Fruit fly (Drosophila melanogaster) whole organism, embryonic: ENCODE results near the gene CG13898.

Source experiments
- Atf-2 ChIP-seq: fragments of 200-800 bp; sonication (Bioruptor generic); optimal IDR thresholded peaks from 2 replicates; lab custom pipeline; 2016; ENCODE audit warnings: missing biosample characterization, missing genetic modification characterization
- CG10321 ChIP-seq: fragments of 200-800 bp; sonication (Bioruptor generic); IDR thresholded peaks from 2 replicates; pipeline ENCODE4 v1.3.6; 2022; ENCODE audit warnings: missing biosample characterization, missing genetic modification characterization
- CG10431 ChIP-seq: fragments of 200-800 bp; sonication (Bioruptor generic); optimal IDR thresholded peaks from 3 replicates; lab custom pipeline; 2018; ENCODE audit warnings: missing biosample characterization, mild to moderate bottlenecking, missing genetic modification characterization
- CG12236 ChIP-seq: fragments of 200-800 bp; sonication (Bioruptor generic); optimal IDR thresholded peaks from 2 replicates; lab custom pipeline; 2016; ENCODE audit warnings: missing biosample characterization, missing genetic modification characterization
- CG12659 ChIP-seq: fragments of 200-800 bp; sonication (Bioruptor generic); optimal IDR thresholded peaks from 3 replicates; lab custom pipeline; 2017; ENCODE audit warnings: mild to moderate bottlenecking, missing biosample characterization, missing genetic modification reagents, missing genetic modification characterization
- CG12769 ChIP-seq: fragments of 200-800 bp; sonication (Bioruptor generic); optimal IDR thresholded peaks from 2 replicates; lab custom pipeline; 2019; ENCODE audit warnings: missing biosample characterization, mild to moderate bottlenecking, missing genetic modification characterization, moderate library complexity
- CG12942 ChIP-seq: fragments of 200-800 bp; sonication (Bioruptor generic); optimal IDR thresholded peaks from 3 replicates; lab custom pipeline; 2016; ENCODE audit warnings: missing biosample characterization, missing genetic modification characterization
- CG13287 ChIP-seq: fragments of 200-800 bp; sonication (Bioruptor generic); IDR thresholded peaks from 2 replicates; pipeline ENCODE4 v1.3.6; 2022; ENCODE audit warnings: missing biosample characterization, missing genetic modification characterization; ENCODE audit not compliant: partially characterized antibody
- CG14050 ChIP-seq: fragments of 200-800 bp; sonication (Bioruptor generic); IDR thresholded peaks from 3 replicates; pipeline ENCODE4 v1.3.6; 2022; ENCODE audit warnings: missing biosample characterization, missing genetic modification characterization
- CG15479 ChIP-seq: fragments of 200-800 bp; sonication (Bioruptor generic); optimal IDR thresholded peaks from 3 replicates; lab custom pipeline; 2019; ENCODE audit warnings: missing biosample characterization, mild to moderate bottlenecking, missing genetic modification characterization, moderate library complexity
- CG16863 ChIP-seq: fragments of 200-800 bp; sonication (Bioruptor generic); optimal IDR thresholded peaks from 3 replicates; lab custom pipeline; 2016; ENCODE audit warnings: missing biosample characterization, missing genetic modification characterization
- CG17912 ChIP-seq: fragments of 200-800 bp; sonication (Bioruptor generic); optimal IDR thresholded peaks from 2 replicates; lab custom pipeline; 2018; ENCODE audit warnings: missing biosample characterization, mild to moderate bottlenecking, missing genetic modification characterization
- CG2116 ChIP-seq: fragments of 200-800 bp; sonication (Bioruptor generic); optimal IDR thresholded peaks from 3 replicates; lab custom pipeline; 2018; ENCODE audit warnings: missing biosample characterization, mild to moderate bottlenecking, missing genetic modification characterization
- CG2202 ChIP-seq: fragments of 200-800 bp; sonication (Bioruptor generic); optimal IDR thresholded peaks from 2 replicates; lab custom pipeline; 2018; ENCODE audit warnings: missing biosample characterization, mild to moderate bottlenecking, missing genetic modification characterization
- CG30403 ChIP-seq: fragments of 200-800 bp; sonication (Bioruptor generic); optimal IDR thresholded peaks from 3 replicates; lab custom pipeline; 2016; ENCODE audit warnings: missing biosample characterization, missing genetic modification characterization
- CG31224 ChIP-seq: fragments of 200-800 bp; sonication (Bioruptor generic); IDR thresholded peaks from 2 replicates; pipeline ENCODE4 v1.3.6; 2022; ENCODE audit warnings: missing biosample characterization, missing genetic modification characterization
- CG4360 ChIP-seq: fragments of 200-800 bp; sonication (Bioruptor generic); IDR thresholded peaks from 2 replicates; pipeline ENCODE4 v1.3.6; 2022; ENCODE audit warnings: missing biosample characterization, missing genetic modification characterization
- CG7556 ChIP-seq: fragments of 200-800 bp; sonication (Bioruptor generic); optimal IDR thresholded peaks from 2 replicates; lab custom pipeline; 2017; ENCODE audit warnings: missing biosample characterization, mild to moderate bottlenecking, missing genetic modification characterization
- CG8089 ChIP-seq: fragments of 200-800 bp; sonication (Bioruptor generic); optimal IDR thresholded peaks from 3 replicates; lab custom pipeline; 2016; ENCODE audit warnings: missing biosample characterization, missing genetic modification characterization
- CG9609 ChIP-seq: fragments of 200-800 bp; sonication (Bioruptor generic); optimal IDR thresholded peaks from 3 replicates; lab custom pipeline; 2016; ENCODE audit warnings: missing biosample characterization, missing genetic modification characterization
- Chrac-16 ChIP-seq: fragments of 200-800 bp; sonication (Bioruptor generic); optimal IDR thresholded peaks from 3 replicates; lab custom pipeline; 2016; ENCODE audit warnings: missing biosample characterization, missing genetic modification characterization
- D19A ChIP-seq: fragments of 200-800 bp; optimal IDR thresholded peaks from 3 replicates; lab custom pipeline; 2019; ENCODE audit warnings: missing biosample characterization, mild to moderate bottlenecking, missing genetic modification characterization, moderate library complexity
- Dbx ChIP-seq: fragments of 200-800 bp; sonication (Bioruptor generic); IDR thresholded peaks from 3 replicates; pipeline ENCODE4 v1.3.6; 2022; ENCODE audit warnings: missing biosample characterization, missing genetic modification characterization
- Dfd ChIP-seq, 2 experiments: fragments of >200 bp; optimal IDR thresholded peaks; 2 replicates each; lab custom pipeline; 2017; ENCODE audit warnings: missing biosample characterization in 2 of 2, missing genetic modification characterization in 2 of 2
- Dp ChIP-seq: fragments of 200-800 bp; sonication (Bioruptor generic); optimal IDR thresholded peaks from 2 replicates; lab custom pipeline; 2018; ENCODE audit warnings: missing biosample characterization, mild to moderate bottlenecking, missing genetic modification characterization, moderate library complexity
- Fer2 ChIP-seq: fragments of 200-800 bp; sonication (Bioruptor generic); optimal IDR thresholded peaks from 2 replicates; lab custom pipeline; 2018; ENCODE audit warnings: missing biosample characterization, mild to moderate bottlenecking, missing genetic modification characterization, moderate library complexity
- Fer3 ChIP-seq: fragments of 200-800 bp; sonication (Bioruptor generic); optimal IDR thresholded peaks from 2 replicates; lab custom pipeline; 2018; ENCODE audit warnings: missing biosample characterization, mild to moderate bottlenecking, missing genetic modification characterization, moderate library complexity
- Hey ChIP-seq: fragments of 200-800 bp; sonication (Bioruptor generic); optimal IDR thresholded peaks from 3 replicates; lab custom pipeline; 2018; ENCODE audit warnings: missing biosample characterization, mild to moderate bottlenecking, missing genetic modification characterization
- Rx ChIP-seq: fragments of 200-800 bp; sonication (Bioruptor generic); IDR thresholded peaks from 2 replicates; pipeline ENCODE4 v1.3.6; 2022; ENCODE audit warnings: missing biosample characterization, missing genetic modification characterization
- Spps ChIP-seq: fragments of 200-800 bp; sonication (Bioruptor generic); optimal IDR thresholded peaks from 2 replicates; lab custom pipeline; 2018; ENCODE audit warnings: missing biosample characterization, mild to moderate bottlenecking, missing genetic modification characterization
- Stat92E ChIP-seq, 3 experiments: fragments of >200 bp in 2 of 3; fragments of 200-800 bp in 1 of 3; sonication (Bioruptor generic) in 1 of 3; optimal IDR thresholded peaks; 2 replicates each; lab custom pipeline; 2017 to 2019; ENCODE audit warnings: missing biosample characterization in 3 of 3, missing genetic modification characterization in 3 of 3, mild to moderate bottlenecking in 1 of 3, moderate library complexity in 1 of 3
- Xbp1 ChIP-seq: fragments of 200-800 bp; sonication (Bioruptor generic); optimal IDR thresholded peaks from 3 replicates; lab custom pipeline; 2016; ENCODE audit warnings: missing biosample characterization, mild to moderate bottlenecking, missing genetic modification characterization
- amos ChIP-seq: fragments of 200-800 bp; sonication (Bioruptor generic); IDR thresholded peaks from 2 replicates; pipeline ENCODE4 v1.3.6; 2022; ENCODE audit warnings: missing biosample characterization, missing genetic modification characterization; ENCODE audit not compliant: partially characterized antibody
- bcd ChIP-seq: fragments of 200-800 bp; sonication (Bioruptor generic); optimal IDR thresholded peaks from 2 replicates; lab custom pipeline; 2017; ENCODE audit warnings: missing biosample characterization, mild to moderate bottlenecking, missing genetic modification characterization
- bsh ChIP-seq, 2 experiments: fragments of 200-800 bp; sonication (Bioruptor generic); optimal IDR thresholded peaks; 2 replicates each; lab custom pipeline; 2017 to 2018; ENCODE audit warnings: mild to moderate bottlenecking in 2 of 2, missing biosample characterization in 2 of 2, missing genetic modification characterization in 2 of 2, moderate library complexity in 1 of 2
- ci ChIP-seq: fragments of 200-800 bp; sonication (Bioruptor generic); IDR thresholded peaks from 3 replicates; pipeline ENCODE4 v1.3.6; 2022; ENCODE audit warnings: missing biosample characterization, missing genetic modification characterization
- da ChIP-seq: fragments of 200-800 bp; sonication (Bioruptor generic); optimal IDR thresholded peaks from 2 replicates; lab custom pipeline; 2016; ENCODE audit warnings: missing biosample characterization, missing genetic modification characterization
- ems ChIP-seq: fragments of 200-800 bp; sonication (Bioruptor generic); optimal IDR thresholded peaks from 3 replicates; lab custom pipeline; 2016; ENCODE audit warnings: missing biosample characterization, missing genetic modification characterization
- gsb ChIP-seq: fragments of 200-800 bp; sonication (Bioruptor generic); IDR thresholded peaks from 2 replicates; pipeline ENCODE4 v1.3.6; 2022; ENCODE audit warnings: missing biosample characterization, missing genetic modification characterization
- jumu ChIP-seq: fragments of 200-800 bp; sonication (Bioruptor generic); optimal IDR thresholded peaks from 3 replicates; lab custom pipeline; 2016; ENCODE audit warnings: missing biosample characterization, missing genetic modification characterization
- lola ChIP-seq, 3 experiments: fragments of >200 bp in 2 of 3; fragments of 200-800 bp in 1 of 3; sonication (Bioruptor generic) in 1 of 3; optimal IDR thresholded peaks; 2 replicates each; lab custom pipeline; 2017 to 2019; ENCODE audit warnings: missing biosample characterization in 3 of 3, missing genetic modification characterization in 3 of 3, mild to moderate bottlenecking in 1 of 3, moderate library complexity in 1 of 3
- nerfin-2 ChIP-seq: fragments of 200-800 bp; sonication (Bioruptor generic); IDR thresholded peaks from 2 replicates; pipeline ENCODE4 v1.3.6; 2022; ENCODE audit warnings: missing biosample characterization, missing genetic modification characterization; ENCODE audit not compliant: partially characterized antibody
- sens ChIP-seq: fragments of 200-800 bp; sonication (Bioruptor generic); peaks from one replicate; lab custom pipeline; 2016; ENCODE audit warnings: missing biosample characterization, missing genetic modification characterization
- sr ChIP-seq: fragments of 200-800 bp; sonication (Bioruptor generic); IDR thresholded peaks from 3 replicates; pipeline ENCODE4 v1.3.6; 2022; ENCODE audit warnings: missing biosample characterization, missing genetic modification characterization
- unc-4 ChIP-seq: fragments of 200-800 bp; sonication (Bioruptor generic); IDR thresholded peaks from 2 replicates; pipeline ENCODE4 v1.3.6; 2022; ENCODE audit warnings: missing biosample characterization, missing genetic modification characterization; ENCODE audit not compliant: partially characterized antibody
- wdn ChIP-seq: fragments of 200-800 bp; sonication (Bioruptor generic); IDR thresholded peaks from 2 replicates; pipeline ENCODE4 v1.3.6; 2022; ENCODE audit warnings: missing biosample characterization, missing genetic modification characterization
- yki ChIP-seq: fragments of >200 bp; optimal IDR thresholded peaks from 3 replicates; lab custom pipeline; 2018

Gene CG13898

DNA sequence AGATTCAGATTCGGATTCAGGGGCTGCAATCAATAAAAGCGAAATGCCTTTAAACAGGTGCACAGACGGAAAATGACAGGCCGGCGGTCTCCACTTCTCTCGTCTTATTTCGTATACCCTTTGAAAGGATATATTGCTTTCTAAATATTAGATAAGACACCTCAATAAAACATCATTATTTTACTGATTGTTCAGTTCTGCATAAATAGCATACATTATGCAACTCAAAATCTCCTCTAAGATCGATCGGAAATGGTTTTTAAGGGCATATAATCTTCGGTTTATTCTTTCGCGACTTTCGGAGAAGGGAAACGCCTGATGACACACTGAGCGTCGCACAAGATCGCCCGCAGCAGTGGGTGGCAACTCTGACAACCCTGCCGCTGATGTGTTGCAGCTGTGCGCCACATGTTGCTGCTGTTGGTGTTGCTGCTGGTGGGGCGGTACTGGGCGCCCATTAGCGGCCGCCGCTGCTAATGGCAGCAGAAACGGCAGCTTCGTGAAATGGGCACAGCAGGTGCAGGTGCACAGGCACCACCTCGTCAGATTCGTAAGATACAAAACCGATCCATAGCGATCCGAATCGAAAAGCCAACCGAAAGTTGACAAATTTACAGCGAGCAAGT is 18.0 kb downstream of the CG13898 start (continued):
- no peak for TF ChIP-seq amos
- peak; percentile 22 for TF ChIP-seq jumu (GFP tag; lab: Kevin White, UChicago)
- TF ChIP-seq gsb (GFP tag; lab: Robert Waterston, UW), result no peak
- no peak for TF ChIP-seq Stat92E (GFP tag; optimal IDR thresholded peaks at IDR 0.05; lab: Kevin White, UChicago)
- TF ChIP-seq Xbp1 (GFP tag; lab: Kevin White, UChicago), result no peak
- no peak for TF ChIP-seq da (GFP tag; lab: Kevin White, UChicago)
- TF ChIP-seq CG10321 (GFP tag; lab: Robert Waterston, UW), result no peak
- no peak for TF ChIP-seq Fer2
- TF ChIP-seq CG4360 (GFP tag; lab: Robert Waterston, UW), result no peak
- no peak for TF ChIP-seq wdn
- no peak for TF ChIP-seq CG30403 (GFP tag; lab: Kevin White, UChicago)
- no peak for TF ChIP-seq CG12769 (tag; lab: Kevin White, UChicago)
- peak; percentile 28; the same call in 1 of the 3 replicates for TF ChIP-seq ci (GFP tag; lab: Robert Waterston, UW)
- TF ChIP-seq CG12942, result no peak
- TF ChIP-seq CG12236 (GFP tag; lab: Kevin White, UChicago), result no peak
- no peak for TF ChIP-seq nerfin-2 (GFP tag; lab: Robert Waterston, UW)
- TF ChIP-seq CG15479 (GFP tag; lab: Kevin White, UChicago), result no peak
- TF ChIP-seq sens (GFP tag; lab: Kevin White, UChicago), result peak; percentile 24

DNA sequence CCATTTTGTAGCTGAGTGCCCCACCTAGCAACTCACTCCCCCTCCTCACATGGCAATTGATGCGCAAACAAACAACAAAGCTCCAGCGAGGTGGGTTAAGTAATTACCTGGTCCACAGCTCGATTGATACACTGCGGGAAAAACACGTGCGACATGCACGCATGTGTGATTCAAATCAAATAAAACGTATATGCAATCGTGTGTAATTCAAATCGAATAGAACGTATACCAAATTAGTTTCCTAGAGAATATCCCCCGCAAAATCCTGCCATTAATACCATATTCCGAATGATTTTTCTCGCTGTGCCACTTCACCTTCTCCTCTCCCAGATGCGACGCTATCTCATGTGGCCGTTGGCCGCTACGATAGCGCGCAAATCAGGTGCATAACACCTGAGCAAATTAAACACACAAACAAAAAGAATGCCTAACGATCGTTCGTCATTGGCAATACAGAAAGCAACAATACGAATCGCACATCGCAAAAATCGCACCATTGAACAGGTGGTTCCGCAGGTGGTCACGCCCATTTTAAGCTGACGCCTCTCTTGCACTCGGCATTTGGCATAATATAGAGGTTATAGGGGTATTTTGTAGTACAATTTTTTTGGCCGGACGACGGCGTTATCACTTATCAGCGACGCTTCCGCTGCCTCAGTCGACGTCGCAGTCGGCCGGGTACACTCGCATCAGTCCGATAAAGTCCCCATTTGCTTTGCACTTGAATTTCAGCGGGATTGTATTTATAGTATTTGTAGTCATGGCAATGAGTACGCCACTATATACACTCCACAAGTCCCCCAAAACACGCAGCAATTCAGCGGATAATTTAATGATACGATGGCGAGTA is 19.5 kb downstream of the CG13898 start:
- TF ChIP-seq CG13287 (GFP tag; lab: Robert Waterston, UW) (no peak), Spps (no peak), Dfd (GFP tag; optimal IDR thresholded peaks at IDR 0.05; lab: Kevin White, UChicago) (no peak), bcd (GFP tag; lab: Kevin White, UChicago) (peak; percentile 62), CG8089 (GFP tag; lab: Kevin White, UChicago) (peak; percentile 43), ems (peak; percentile 4), lola (GFP tag; optimal IDR thresholded peaks at IDR 0.05; lab: Kevin White, UChicago) (peak in 1 of 3 experiments; percentile 10), Fer3 (tag; lab: Kevin White, UChicago) (peak; percentile 44), CG17912 (GFP tag; lab: Kevin White, UChicago) (no peak), sr (GFP tag; lab: Robert Waterston, UW) (0 out of 3 replicates have a peak, but pooled peaks have one; percentile 10), CG14050 (GFP tag; lab: Robert Waterston, UW) (peak; percentile 49; the same call in 2 of the 3 replicates), Dp (GFP tag; lab: Kevin White, UChicago) (no peak), D19A (tag; lab: Kevin White, UChicago) (peak; percentile 29), CG16863 (GFP tag; lab: Kevin White, UChicago) (peak; percentile 80), Atf-2 (GFP tag; lab: Kevin White, UChicago) (peak; percentile 61), Chrac-16 (peak; percentile 53), unc-4 (GFP tag; lab: Robert Waterston, UW) (no peak), yki (lab: Kevin White, UChicago) (no peak), bsh (GFP tag; optimal IDR thresholded peaks at IDR 0.05; lab: Kevin White, UChicago) (peak in 1 of 2 experiments; percentile 71), CG2202 (tag; lab: Kevin White, UChicago) (no peak), CG10431 (GFP tag; lab: Kevin White, UChicago) (no peak), da (GFP tag; lab: Kevin White, UChicago) (peak; percentile 1), Hey (tag; lab: Kevin White, UChicago) (no peak), CG31224 (no peak), CG9609 (GFP tag; lab: Kevin White, UChicago) (peak; percentile 73), CG12659 (GFP tag; lab: Kevin White, UChicago) (peak; percentile 74), Dbx (GFP tag; lab: Robert Waterston, UW) (peak; percentile 80), CG7556 (GFP tag; lab: Kevin White, UChicago) (peak; percentile 47), sens (GFP tag; lab: Kevin White, UChicago) (peak; percentile 91), CG30403 (GFP tag; lab: Kevin White, UChicago) (peak; percentile 73), Rx (GFP tag; lab: Robert Waterston, UW) (peak; percentile 63; the same call in 1 of the 2 replicates), CG2116 (GFP tag; lab: Kevin White, UChicago) (peak; percentile 11)
